Fruit fly (Drosophila melanogaster) whole organism, embryonic: ENCODE results near the gene eloF.

Experiments
- Bteb2 ChIP-seq: fragments of 200-800 bp; sonication (Bioruptor generic); optimal IDR thresholded peaks from 2 replicates; lab custom pipeline; 2016; ENCODE audit warnings: missing biosample characterization, missing genetic modification characterization
- CG10209 ChIP-seq: fragments of 200-800 bp; sonication (Bioruptor generic); optimal IDR thresholded peaks from 3 replicates; lab custom pipeline; 2017; ENCODE audit warnings: missing biosample characterization, mild to moderate bottlenecking, missing genetic modification characterization, missing genetic modification reagents
- CG10543 ChIP-seq: fragments of 200-800 bp; sonication (Bioruptor generic); optimal IDR thresholded peaks from 3 replicates; lab custom pipeline; 2017; ENCODE audit warnings: missing biosample characterization, mild to moderate bottlenecking, missing genetic modification characterization, moderate library complexity
- CG12155 ChIP-seq: fragments of 200-800 bp; sonication (Bioruptor generic); optimal IDR thresholded peaks from 3 replicates; lab custom pipeline; 2016; ENCODE audit warnings: missing biosample characterization, missing genetic modification characterization
- CG12769 ChIP-seq: fragments of 200-800 bp; sonication (Bioruptor generic); optimal IDR thresholded peaks from 2 replicates; lab custom pipeline; 2019; ENCODE audit warnings: missing biosample characterization, mild to moderate bottlenecking, missing genetic modification characterization, moderate library complexity
- CG13424 ChIP-seq: fragments of 200-800 bp; sonication (Bioruptor generic); optimal IDR thresholded peaks from 2 replicates; lab custom pipeline; 2019; ENCODE audit warnings: missing biosample characterization, mild to moderate bottlenecking, missing genetic modification characterization, moderate library complexity
- CG13624 ChIP-seq: fragments of 200-800 bp; sonication (Bioruptor generic); optimal IDR thresholded peaks from 2 replicates; lab custom pipeline; 2016; ENCODE audit warnings: missing biosample characterization, missing genetic modification characterization
- CG14667 ChIP-seq: fragments of 200-800 bp; sonication (Bioruptor generic); IDR thresholded peaks from 2 replicates; pipeline ENCODE4 v1.3.6; 2022; ENCODE audit warnings: missing biosample characterization, missing genetic modification characterization
- CG15514 ChIP-seq: fragments of 200-800 bp; sonication (Bioruptor generic); optimal IDR thresholded peaks from 3 replicates; lab custom pipeline; 2017; ENCODE audit warnings: missing biosample characterization, missing genetic modification characterization, mild to moderate bottlenecking, moderate library complexity, missing genetic modification reagents
- CG17361 ChIP-seq: fragments of 200-800 bp; sonication (Bioruptor generic); IDR thresholded peaks from 3 replicates; pipeline ENCODE4 v1.3.6; 2022; ENCODE audit warnings: missing biosample characterization, missing genetic modification characterization
- CG18011 ChIP-seq: fragments of 200-800 bp; sonication (Bioruptor generic); optimal IDR thresholded peaks from 2 replicates; lab custom pipeline; 2017; ENCODE audit warnings: missing biosample characterization, missing genetic modification characterization, mild to moderate bottlenecking, moderate library complexity, missing genotype
- CG2116 ChIP-seq: fragments of 200-800 bp; sonication (Bioruptor generic); optimal IDR thresholded peaks from 3 replicates; lab custom pipeline; 2018; ENCODE audit warnings: missing biosample characterization, mild to moderate bottlenecking, missing genetic modification characterization
- CG32532 ChIP-seq: fragments of 200-800 bp; sonication (Bioruptor generic); IDR thresholded peaks from 2 replicates; pipeline ENCODE4 v1.3.6; 2022; ENCODE audit warnings: missing biosample characterization, missing genetic modification characterization
- CG34224 ChIP-seq: fragments of 200-800 bp; sonication (Bioruptor generic); IDR thresholded peaks from 3 replicates; pipeline ENCODE4 v1.3.6; 2022; ENCODE audit warnings: missing biosample characterization, missing genetic modification characterization; ENCODE audit not compliant: partially characterized antibody
- CG4424 ChIP-seq: fragments of 200-800 bp; sonication (Bioruptor generic); optimal IDR thresholded peaks from 3 replicates; lab custom pipeline; 2016; ENCODE audit warnings: missing biosample characterization, missing genetic modification characterization
- CG8388 ChIP-seq: fragments of 200-800 bp; sonication (Bioruptor generic); optimal IDR thresholded peaks from 2 replicates; lab custom pipeline; 2019; ENCODE audit warnings: missing biosample characterization, mild to moderate bottlenecking, missing genetic modification characterization, moderate library complexity
- Dbx ChIP-seq: fragments of 200-800 bp; sonication (Bioruptor generic); IDR thresholded peaks from 3 replicates; pipeline ENCODE4 v1.3.6; 2022; ENCODE audit warnings: missing biosample characterization, missing genetic modification characterization
- Hand ChIP-seq: fragments of 200-800 bp; sonication (Bioruptor generic); optimal IDR thresholded peaks from 2 replicates; lab custom pipeline; 2017; ENCODE audit warnings: mild to moderate bottlenecking, missing biosample characterization, missing genetic modification reagents, missing genetic modification characterization
- Med ChIP-seq: fragments of 200-800 bp; sonication (Bioruptor generic); peaks from one replicate; lab custom pipeline; 2016; ENCODE audit warnings: missing biosample characterization, missing genetic modification characterization, mild to moderate bottlenecking, inconsistent platforms, moderate library complexity
- Mrtf ChIP-seq: fragments of 200-800 bp; sonication (Bioruptor generic); IDR thresholded peaks from 3 replicates; pipeline ENCODE4 v1.3.6; 2022; ENCODE audit warnings: missing biosample characterization, missing genetic modification characterization
- Neu2 ChIP-seq: fragments of 200-800 bp; sonication (Bioruptor generic); optimal IDR thresholded peaks from 3 replicates; lab custom pipeline; 2016; ENCODE audit warnings: missing biosample characterization, missing genetic modification characterization, borderline replicate concordance
- Pdp1 ChIP-seq, 2 experiments: fragments of 200-800 bp; sonication (Bioruptor generic); optimal IDR thresholded peaks; 3 replicates each; lab custom pipeline; 2016; ENCODE audit warnings: missing biosample characterization in 2 of 2, missing genetic modification characterization in 2 of 2, mild to moderate bottlenecking in 1 of 2, moderate library complexity in 1 of 2
- Poxn ChIP-seq: fragments of 200-800 bp; sonication (Bioruptor generic); IDR thresholded peaks from 2 replicates; pipeline ENCODE4 v1.3.6; 2022; ENCODE audit warnings: missing biosample characterization, missing genetic modification characterization
- Rfx ChIP-seq: fragments of 200-800 bp; sonication (Bioruptor generic); IDR thresholded peaks from 2 replicates; pipeline ENCODE4 v1.3.6; 2022; ENCODE audit warnings: missing biosample characterization, missing genetic modification characterization
- Tbp ChIP-seq: fragments of >200 bp; optimal IDR thresholded peaks from 2 replicates; lab custom pipeline; 2018; ENCODE audit warnings: missing biosample characterization, missing genetic modification characterization
- Trl ChIP-seq, 3 experiments: fragments of >200 bp in 2 of 3; fragments of 200-800 bp in 1 of 3; sonication (Bioruptor generic) in 1 of 3; optimal IDR thresholded peaks; 2 replicates in 1 of 3; 3 replicates in 2 of 3; lab custom pipeline; 2016 to 2017; ENCODE audit warnings: missing biosample characterization in 1 of 3, missing genetic modification characterization in 1 of 3
- abd-A ChIP-seq: fragments of 200-800 bp; sonication (Bioruptor generic); optimal IDR thresholded peaks from 3 replicates; lab custom pipeline; 2019; ENCODE audit warnings: missing biosample characterization, mild to moderate bottlenecking, missing genetic modification characterization, moderate library complexity
- chinmo ChIP-seq: fragments of 200-800 bp; sonication (Bioruptor generic); IDR thresholded peaks from 4 replicates; pipeline ENCODE4 v1.3.6; 2022; ENCODE audit warnings: missing biosample characterization, missing genetic modification characterization; ENCODE audit not compliant: partially characterized antibody
- crc ChIP-seq: fragments of 200-800 bp; sonication (Bioruptor generic); optimal IDR thresholded peaks from 2 replicates; lab custom pipeline; 2016; ENCODE audit warnings: missing biosample characterization, missing genetic modification characterization
- da ChIP-seq: fragments of 200-800 bp; sonication (Bioruptor generic); optimal IDR thresholded peaks from 2 replicates; lab custom pipeline; 2016; ENCODE audit warnings: missing biosample characterization, missing genetic modification characterization
- eyg ChIP-seq: fragments of 200-800 bp; sonication (Bioruptor generic); optimal IDR thresholded peaks from 3 replicates; lab custom pipeline; 2016; ENCODE audit warnings: missing biosample characterization, missing genetic modification characterization
- ftz-f1 ChIP-seq: fragments of 200-800 bp; sonication (Bioruptor generic); optimal IDR thresholded peaks from 2 replicates; lab custom pipeline; 2016; ENCODE audit warnings: missing biosample characterization, missing genetic modification characterization
- gt ChIP-seq: fragments of 200-800 bp; sonication (Bioruptor generic); IDR thresholded peaks from 2 replicates; pipeline ENCODE4 v1.3.6; 2022; ENCODE audit warnings: missing biosample characterization, missing genetic modification characterization
- jigr1 ChIP-seq: fragments of 200-800 bp; sonication (Bioruptor generic); IDR thresholded peaks from 3 replicates; pipeline ENCODE4 v1.3.6; 2022; ENCODE audit warnings: missing biosample characterization, missing genetic modification characterization
- lab ChIP-seq: fragments of 200-800 bp; sonication (Bioruptor generic); optimal IDR thresholded peaks from 3 replicates; lab custom pipeline; 2017; ENCODE audit warnings: missing biosample characterization, missing genetic modification characterization, mild to moderate bottlenecking, moderate library complexity, missing genetic modification reagents
- lilli ChIP-seq: fragments of 200-800 bp; sonication (Bioruptor generic); optimal IDR thresholded peaks from 3 replicates; lab custom pipeline; 2016; ENCODE audit warnings: missing biosample characterization, missing genetic modification characterization
- nau ChIP-seq: fragments of 200-800 bp; sonication (Bioruptor generic); optimal IDR thresholded peaks from 3 replicates; lab custom pipeline; 2017; ENCODE audit warnings: missing biosample characterization, mild to moderate bottlenecking, missing genetic modification characterization, missing genetic modification reagents
- oc ChIP-seq: fragments of 200-800 bp; sonication (Bioruptor generic); optimal IDR thresholded peaks from 2 replicates; lab custom pipeline; 2018; ENCODE audit warnings: missing biosample characterization, mild to moderate bottlenecking, missing genetic modification characterization, moderate library complexity
- peb ChIP-seq: fragments of 200-800 bp; sonication (Bioruptor generic); IDR thresholded peaks from 2 replicates; pipeline ENCODE4 v1.3.6; 2022; ENCODE audit warnings: missing biosample characterization, missing genetic modification characterization
- pho ChIP-seq: fragments of 200-800 bp; sonication (Bioruptor generic); optimal IDR thresholded peaks from 2 replicates; lab custom pipeline; 2016; ENCODE audit warnings: missing biosample characterization, missing genetic modification characterization
- prd ChIP-seq, 3 experiments: fragments of >200 bp in 2 of 3; fragments of 200-800 bp in 1 of 3; sonication (Bioruptor generic) in 1 of 3; optimal IDR thresholded peaks in 2 of 3; IDR thresholded peaks in 1 of 3; 2 replicates in 2 of 3; 3 replicates in 1 of 3; pipeline versions ENCODE4 v1.3.6 to Lab custom; 2017 to 2022; ENCODE audit warnings: missing biosample characterization in 1 of 3, missing genetic modification characterization in 1 of 3
- rib ChIP-seq: fragments of 200-800 bp; sonication (Bioruptor generic); IDR thresholded peaks from 2 replicates; pipeline ENCODE4 v1.3.6; 2022; ENCODE audit warnings: missing biosample characterization, missing genetic modification characterization
- row ChIP-seq: fragments of 200-800 bp; sonication (Bioruptor generic); IDR thresholded peaks from 3 replicates; pipeline ENCODE4 v1.3.6; 2022; ENCODE audit warnings: missing biosample characterization, missing genetic modification characterization
- sr ChIP-seq: fragments of 200-800 bp; sonication (Bioruptor generic); IDR thresholded peaks from 3 replicates; pipeline ENCODE4 v1.3.6; 2022; ENCODE audit warnings: missing biosample characterization, missing genetic modification characterization
- stwl ChIP-seq: fragments of 200-800 bp; sonication (Bioruptor generic); optimal IDR thresholded peaks from 3 replicates; lab custom pipeline; 2018; ENCODE audit warnings: missing biosample characterization, mild to moderate bottlenecking, missing genetic modification characterization, moderate library complexity
- unpg ChIP-seq: fragments of 200-800 bp; sonication (Bioruptor generic); optimal IDR thresholded peaks from 3 replicates; lab custom pipeline; 2018; ENCODE audit warnings: missing biosample characterization, mild to moderate bottlenecking, missing genetic modification characterization, moderate library complexity
- vfl ChIP-seq: fragments of 200-800 bp; sonication (Bioruptor generic); optimal IDR thresholded peaks from 2 replicates; lab custom pipeline; 2016; ENCODE audit warnings: missing biosample characterization, missing genetic modification characterization
- vnd ChIP-seq: fragments of 200-800 bp; sonication (Bioruptor generic); IDR thresholded peaks from 3 replicates; pipeline ENCODE4 v1.3.6; 2022; ENCODE audit warnings: missing biosample characterization, missing genetic modification characterization; ENCODE audit not compliant: partially characterized antibody
- wek ChIP-seq: fragments of 200-800 bp; sonication (Bioruptor generic); optimal IDR thresholded peaks from 3 replicates; lab custom pipeline; 2018; ENCODE audit warnings: missing biosample characterization, mild to moderate bottlenecking, missing genetic modification characterization, moderate library complexity

eloF gene

dm6 chr3R:9770127-9770526 is 43.8 kb upstream of the eloF start:
- TF ChIP-seq CG34224 (GFP tag; lab: Robert Waterston, UW): 0 out of 3 replicates have a peak, but pooled peaks have one; percentile 26
- TF ChIP-seq da: no peak
- TF ChIP-seq abd-A: no peak
- no peak for TF ChIP-seq CG17361 (GFP tag; lab: Robert Waterston, UW)
- peak; percentile 86; the same call in 3 of the 4 replicates for TF ChIP-seq chinmo (GFP tag; lab: Robert Waterston, UW)
- peak; percentile 51 for TF ChIP-seq Med (GFP tag; lab: Kevin White, UChicago)
- peak; percentile 37 for TF ChIP-seq ftz-f1 (GFP tag; lab: Kevin White, UChicago)
- TF ChIP-seq CG15514 (GFP tag; lab: Kevin White, UChicago): no peak
- TF ChIP-seq Pdp1 (GFP tag; optimal IDR thresholded peaks at IDR 0.05; lab: Kevin White, UChicago): peak in 1 of 2 experiments; percentile 97
- no peak for TF ChIP-seq CG2116 (GFP tag; lab: Kevin White, UChicago)
- no peak for TF ChIP-seq gt (GFP tag; lab: Robert Waterston, UW)
- TF ChIP-seq rib (GFP tag; lab: Robert Waterston, UW): 0 out of 2 replicates have a peak, but pooled peaks have one; percentile 33
- no peak for TF ChIP-seq lilli (GFP tag; lab: Kevin White, UChicago)
- TF ChIP-seq crc: no peak
- no peak for TF ChIP-seq Dbx (GFP tag; lab: Robert Waterston, UW)
- no peak for TF ChIP-seq CG8388
- TF ChIP-seq wek: no peak
- TF ChIP-seq eyg (GFP tag; lab: Kevin White, UChicago): no peak
- TF ChIP-seq CG4424 (GFP tag; lab: Kevin White, UChicago): no peak
- peak; percentile 7 for TF ChIP-seq lab (GFP tag; lab: Kevin White, UChicago)
- no peak for TF ChIP-seq row (GFP tag; lab: Robert Waterston, UW)
- TF ChIP-seq Neu2 (GFP tag; lab: Kevin White, UChicago): no peak
- TF ChIP-seq CG12155 (GFP tag; lab: Kevin White, UChicago): no peak
- no peak for TF ChIP-seq peb (GFP tag; lab: Robert Waterston, UW)
- no peak for TF ChIP-seq CG13424 (tag; lab: Kevin White, UChicago)
- no peak for TF ChIP-seq Tbp (GFP tag; lab: Kevin White, UChicago)
- TF ChIP-seq CG14667: no peak
- TF ChIP-seq jigr1: no peak
- TF ChIP-seq Mrtf (GFP tag; lab: Robert Waterston, UW): no peak
- TF ChIP-seq vfl: no peak
- TF ChIP-seq pho (GFP tag; lab: Kevin White, UChicago): no peak
- TF ChIP-seq Hand (GFP tag; lab: Kevin White, UChicago): no peak
- TF ChIP-seq sr (GFP tag; lab: Robert Waterston, UW): no peak
- TF ChIP-seq CG13624 (GFP tag; lab: Kevin White, UChicago): peak; percentile 30
- TF ChIP-seq CG12769: peak; percentile 80
- TF ChIP-seq Rfx (GFP tag; lab: Robert Waterston, UW): peak; percentile 27; the same call in 1 of the 2 replicates
- peak in 1 of 2 experiments; percentile 56 for TF ChIP-seq Trl (optimal IDR thresholded peaks at IDR 0.05; lab: Kevin White, UChicago)
- no peak for TF ChIP-seq Trl (GFP tag; optimal IDR thresholded peaks at IDR 0.05; lab: Kevin White, UChicago)
- TF ChIP-seq CG32532 (GFP tag; lab: Robert Waterston, UW): 0 out of 2 replicates have a peak, but pooled peaks have one; percentile 24
- TF ChIP-seq unpg (GFP tag; lab: Kevin White, UChicago): no peak
- no peak for TF ChIP-seq Poxn (GFP tag; lab: Robert Waterston, UW)
- TF ChIP-seq CG10209 (GFP tag; lab: Kevin White, UChicago): no peak
- TF ChIP-seq CG10543 (GFP tag; lab: Kevin White, UChicago): peak; percentile 72
- TF ChIP-seq prd (optimal IDR thresholded peaks at IDR 0.05; lab: Kevin White, UChicago): no peak
- no peak for TF ChIP-seq prd (GFP tag; IDR thresholded peaks at IDR 0.05; lab: Robert Waterston, UW)
- no peak for TF ChIP-seq vnd (GFP tag; lab: Robert Waterston, UW)
- TF ChIP-seq CG18011 (GFP tag; lab: Kevin White, UChicago): no peak
- peak; percentile 30 for TF ChIP-seq nau
- TF ChIP-seq stwl: no peak
- TF ChIP-seq Bteb2 (GFP tag; lab: Kevin White, UChicago): no peak
- TF ChIP-seq oc (tag; lab: Kevin White, UChicago): no peak
